Worm (Caenorhabditis elegans) whole organism, L1 larva: ENCODE measurements around the gene mthf-1.

Source experiments
- ama-1 ChIP-seq: fragments of 150-350 bp; optimal IDR thresholded peaks from 2 replicates; lab custom pipeline; 2014
- elt-3 ChIP-seq, 6 experiments: fragments of 150-350 bp in 1 of 6; sonication (generic microtip); optimal IDR thresholded peaks; 2 replicates each; lab custom pipeline; 2017 to 2018; ENCODE audit warnings: missing biosample characterization in 6 of 6, missing genetic modification characterization in 6 of 6, inconsistent platforms in 1 of 6
- pax-3 ChIP-seq: fragments of 200-800 bp; sonication (Bioruptor generic); optimal IDR thresholded peaks from 2 replicates; lab custom pipeline; 2018; ENCODE audit warnings: mild to moderate bottlenecking, missing genetic modification characterization, moderate library complexity, missing compliant biosample characterization
- snpc-4 ChIP-seq: fragments of 150-350 bp; optimal IDR thresholded peaks from 2 replicates; lab custom pipeline; 2014; ENCODE audit warnings: missing biosample characterization, missing genetic modification characterization
- ztf-11 ChIP-seq, 2 experiments: sonication (generic microtip); optimal IDR thresholded peaks; 2 replicates each; lab custom pipeline; 2016 to 2017; ENCODE audit warnings: missing genetic modification characterization in 2 of 2, missing biosample characterization in 1 of 2, missing compliant biosample characterization in 1 of 2

DNA sequence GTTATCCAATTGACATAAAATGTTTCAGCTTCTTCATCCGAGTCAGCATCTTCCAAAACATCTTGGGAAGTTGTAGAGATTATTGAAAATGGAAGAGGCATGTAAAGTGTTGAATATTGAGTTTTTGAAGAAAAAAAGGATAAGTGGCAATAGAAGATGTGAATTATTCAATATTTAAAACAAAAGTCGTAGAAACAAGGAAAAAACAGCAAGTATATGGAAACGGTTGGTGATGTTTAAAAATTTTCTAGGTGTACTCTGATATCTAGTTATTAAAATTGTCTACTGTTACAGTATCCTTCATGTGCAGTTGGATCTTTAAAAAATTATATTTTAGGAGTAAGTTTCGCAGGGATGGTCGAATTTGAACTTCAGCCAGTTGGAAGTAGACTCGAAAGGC lies 5.7 kb downstream of the mthf-1 start, which contains the start of gene C06A8.8:
- no peak for TF ChIP-seq ztf-11 (tag; optimal IDR thresholded peaks at IDR 0.05; lab: Kevin White, UChicago)
- TF ChIP-seq ama-1 (lab: Kevin White, UChicago): no peak
- TF ChIP-seq elt-3 (tag; optimal IDR thresholded peaks at IDR 0.05; lab: Kevin White, UChicago): no peak
- no peak for TF ChIP-seq snpc-4
- TF ChIP-seq pax-3 (tag; lab: Kevin White, UChicago): no peak
